Worm (Caenorhabditis elegans) whole organism, young adult: ENCODE results near the gene F46C5.10.

Experiments used
- C06A6.2 ChIP-seq: fragments of 200-800 bp; sonication (Bioruptor generic); conservative IDR thresholded peaks from 2 replicates; pipeline ENCODE4 v1.3.6; 2022; ENCODE audit warnings: missing genetic modification characterization, missing compliant biosample characterization
- F22D6.2 ChIP-seq: sonication (generic microtip); optimal IDR thresholded peaks from 2 replicates; lab custom pipeline; 2016; ENCODE audit warnings: mild to moderate bottlenecking, missing genetic modification characterization, missing compliant biosample characterization
- F23B12.7 ChIP-seq: sonication (generic microtip); optimal IDR thresholded peaks from 2 replicates; lab custom pipeline; 2017; ENCODE audit warnings: missing genetic modification characterization, mild to moderate bottlenecking, missing compliant biosample characterization, antibody characterized with exemption, moderate library complexity; ENCODE audit not compliant: insufficient read depth
- F37B4.10 ChIP-seq: fragments of 200-800 bp; sonication (Bioruptor generic); IDR thresholded peaks from 2 replicates; pipeline ENCODE4 v1.3.6; 2022; ENCODE audit warnings: missing genetic modification characterization, missing compliant biosample characterization
- F57C9.4 ChIP-seq: sonication (generic microtip); optimal IDR thresholded peaks from 2 replicates; lab custom pipeline; 2017; ENCODE audit warnings: mild to moderate bottlenecking, missing genetic modification characterization, missing compliant biosample characterization
- K11D2.4 ChIP-seq: fragments of 200-800 bp; sonication (Bioruptor generic); IDR thresholded peaks from 2 replicates; pipeline ENCODE4 v1.3.6; 2022; ENCODE audit warnings: missing genetic modification reagents, missing genetic modification characterization, missing compliant biosample characterization
- K12H6.12 ChIP-seq: fragments of 200-800 bp; sonication (Bioruptor generic); optimal IDR thresholded peaks from 2 replicates; lab custom pipeline; 2018; ENCODE audit warnings: mild to moderate bottlenecking, missing genetic modification characterization, missing compliant biosample characterization
- T26A5.8 ChIP-seq: sonication (generic microtip); optimal IDR thresholded peaks from 2 replicates; lab custom pipeline; 2016; ENCODE audit warnings: missing genetic modification characterization, missing compliant biosample characterization
- Y53F4B.3 ChIP-seq: fragments of 200-800 bp; sonication (Bioruptor generic); IDR thresholded peaks from 2 replicates; pipeline ENCODE4 v1.3.6; 2022; ENCODE audit warnings: missing genetic modification reagents, missing genetic modification characterization, missing compliant biosample characterization
- Y67H2A.10 ChIP-seq: fragments of 200-800 bp; sonication (Bioruptor generic); conservative IDR thresholded peaks from 2 replicates; pipeline ENCODE4 v1.3.6; 2022; ENCODE audit warnings: missing genetic modification reagents, missing genetic modification characterization, missing compliant biosample characterization
- Y95B8A.8 ChIP-seq: fragments of 200-800 bp; sonication (Bioruptor generic); IDR thresholded peaks from 2 replicates; pipeline ENCODE4 v1.3.6; 2022; ENCODE audit warnings: missing genetic modification reagents, missing genetic modification characterization, missing compliant biosample characterization
- ZK185.1 ChIP-seq: sonication (generic microtip); optimal IDR thresholded peaks from 2 replicates; lab custom pipeline; 2016; ENCODE audit warnings: mild to moderate bottlenecking, missing genetic modification characterization, missing compliant biosample characterization; ENCODE audit not compliant: poor library complexity, severe bottlenecking
- akir-1 ChIP-seq: fragments of 200-800 bp; sonication (Bioruptor generic); optimal IDR thresholded peaks from 2 replicates; lab custom pipeline; 2018; ENCODE audit warnings: mild to moderate bottlenecking, missing genetic modification characterization, moderate library complexity, missing compliant biosample characterization
- atf-7 ChIP-seq: sonication (generic microtip); optimal IDR thresholded peaks from 2 replicates; lab custom pipeline; 2017; ENCODE audit warnings: mild to moderate bottlenecking, missing genetic modification characterization, missing compliant biosample characterization
- attf-3 ChIP-seq: fragments of 200-800 bp; sonication (Bioruptor generic); conservative IDR thresholded peaks from 2 replicates; pipeline ENCODE4 v1.3.6; 2022; ENCODE audit warnings: missing genetic modification reagents, missing genetic modification characterization, missing compliant biosample characterization
- attf-5 ChIP-seq: fragments of 200-800 bp; sonication (Bioruptor generic); optimal IDR thresholded peaks from 2 replicates; lab custom pipeline; 2018; ENCODE audit warnings: mild to moderate bottlenecking, missing genetic modification characterization, missing compliant biosample characterization
- ccch-3 ChIP-seq: fragments of 200-800 bp; sonication (Bioruptor generic); optimal IDR thresholded peaks from 2 replicates; lab custom pipeline; 2018; ENCODE audit warnings: mild to moderate bottlenecking, missing genetic modification characterization, missing compliant biosample characterization
- ceh-100 ChIP-seq: fragments of 200-800 bp; sonication (Bioruptor generic); IDR thresholded peaks from 2 replicates; pipeline ENCODE4 v1.3.6; 2022; ENCODE audit warnings: missing genetic modification reagents, missing genetic modification characterization, missing compliant biosample characterization
- ceh-27 ChIP-seq: fragments of 200-800 bp; sonication (Bioruptor generic); optimal IDR thresholded peaks from 2 replicates; lab custom pipeline; 2018; ENCODE audit warnings: mild to moderate bottlenecking, missing genetic modification characterization, moderate library complexity, missing compliant biosample characterization
- ceh-58 ChIP-seq: fragments of 200-800 bp; sonication (Bioruptor generic); IDR thresholded peaks from 2 replicates; pipeline ENCODE4 v1.3.6; 2022; ENCODE audit warnings: missing genetic modification characterization, missing compliant biosample characterization
- ceh-91 ChIP-seq: fragments of 200-800 bp; sonication (Bioruptor generic); IDR thresholded peaks from 2 replicates; pipeline ENCODE4 v1.3.6; 2022; ENCODE audit warnings: missing genetic modification reagents, missing genetic modification characterization, missing compliant biosample characterization
- chd-7 ChIP-seq: sonication (generic microtip); optimal IDR thresholded peaks from 2 replicates; lab custom pipeline; 2016; ENCODE audit warnings: mild to moderate bottlenecking, missing genetic modification characterization, moderate library complexity, missing compliant biosample characterization
- dpl-1 ChIP-seq: fragments of 150-350 bp; optimal IDR thresholded peaks from 2 replicates; lab custom pipeline; 2014; ENCODE audit warnings: missing biosample characterization, missing genetic modification reagents, missing genetic modification characterization
- egrh-3 ChIP-seq: fragments of 200-800 bp; sonication (Bioruptor generic); IDR thresholded peaks from 2 replicates; pipeline ENCODE4 v1.3.6; 2022; ENCODE audit warnings: missing genetic modification reagents, missing genetic modification characterization, missing compliant biosample characterization
- gei-17 ChIP-seq: fragments of 200-800 bp; sonication (Bioruptor generic); optimal IDR thresholded peaks from 2 replicates; lab custom pipeline; 2018; ENCODE audit warnings: mild to moderate bottlenecking, missing genetic modification characterization, missing compliant biosample characterization
- hmg-20 ChIP-seq: fragments of 200-800 bp; sonication (Bioruptor generic); IDR thresholded peaks from 2 replicates; pipeline ENCODE4 v1.3.6; 2022; ENCODE audit warnings: missing genetic modification reagents, missing genetic modification characterization, missing compliant biosample characterization
- hrde-1 ChIP-seq: sonication (generic microtip); optimal IDR thresholded peaks from 2 replicates; lab custom pipeline; 2016; ENCODE audit warnings: missing genetic modification characterization, mild to moderate bottlenecking, missing compliant biosample characterization, moderate library complexity, missing genotype, missing genetic modification reagents, borderline replicate concordance
- lag-1 ChIP-seq: fragments of 200-800 bp; sonication (Bioruptor generic); IDR thresholded peaks from 2 replicates; pipeline ENCODE4 v1.3.6; 2022; ENCODE audit warnings: missing genetic modification reagents, missing genetic modification characterization, missing compliant biosample characterization
- madf-10 ChIP-seq: sonication (generic microtip); optimal IDR thresholded peaks from 2 replicates; lab custom pipeline; 2016; ENCODE audit warnings: mild to moderate bottlenecking, missing genetic modification characterization, missing compliant biosample characterization
- madf-3 ChIP-seq: fragments of 200-800 bp; sonication (Bioruptor generic); IDR thresholded peaks from 2 replicates; pipeline ENCODE4 v1.3.6; 2022; ENCODE audit warnings: missing genetic modification reagents, missing genetic modification characterization, missing compliant biosample characterization
- nhr-90 ChIP-seq: sonication (generic microtip); optimal IDR thresholded peaks from 2 replicates; lab custom pipeline; 2016; ENCODE audit warnings: missing genotype, mild to moderate bottlenecking, missing genetic modification characterization, missing compliant biosample characterization
- pbrm-1 ChIP-seq: fragments of 200-800 bp; sonication (Bioruptor generic); IDR thresholded peaks from 2 replicates; pipeline ENCODE4 v1.3.6; 2022; ENCODE audit warnings: missing genetic modification reagents, missing genetic modification characterization, missing compliant biosample characterization
- sea-2 ChIP-seq: fragments of 200-800 bp; sonication (Bioruptor generic); IDR thresholded peaks from 2 replicates; pipeline ENCODE4 v1.3.6; 2022; ENCODE audit warnings: missing genetic modification characterization, missing compliant biosample characterization
- snpc-1.1 ChIP-seq: sonication (generic microtip); optimal IDR thresholded peaks from 2 replicates; lab custom pipeline; 2017; ENCODE audit warnings: missing genetic modification characterization, mild to moderate bottlenecking, missing compliant biosample characterization, antibody characterized with exemption, moderate library complexity, missing genotype, missing genetic modification reagents; ENCODE audit not compliant: insufficient read depth
- somi-1 ChIP-seq: fragments of 200-800 bp; sonication (Bioruptor generic); optimal IDR thresholded peaks from 2 replicates; lab custom pipeline; 2018; ENCODE audit warnings: mild to moderate bottlenecking, missing genetic modification characterization, missing compliant biosample characterization
- unc-130 ChIP-seq: sonication (generic microtip); optimal IDR thresholded peaks from 2 replicates; lab custom pipeline; 2016; ENCODE audit warnings: missing genetic modification reagents, missing genetic modification characterization, missing compliant biosample characterization
- zim-3 ChIP-seq: sonication (generic microtip); optimal IDR thresholded peaks from 2 replicates; lab custom pipeline; 2017; ENCODE audit warnings: mild to moderate bottlenecking, missing genetic modification characterization, moderate library complexity, missing compliant biosample characterization
- ztf-18 ChIP-seq: sonication (generic microtip); optimal IDR thresholded peaks from 2 replicates; lab custom pipeline; 2016; ENCODE audit warnings: missing genotype, mild to moderate bottlenecking, missing genetic modification characterization, missing compliant biosample characterization

Gene F46C5.10

DNA sequence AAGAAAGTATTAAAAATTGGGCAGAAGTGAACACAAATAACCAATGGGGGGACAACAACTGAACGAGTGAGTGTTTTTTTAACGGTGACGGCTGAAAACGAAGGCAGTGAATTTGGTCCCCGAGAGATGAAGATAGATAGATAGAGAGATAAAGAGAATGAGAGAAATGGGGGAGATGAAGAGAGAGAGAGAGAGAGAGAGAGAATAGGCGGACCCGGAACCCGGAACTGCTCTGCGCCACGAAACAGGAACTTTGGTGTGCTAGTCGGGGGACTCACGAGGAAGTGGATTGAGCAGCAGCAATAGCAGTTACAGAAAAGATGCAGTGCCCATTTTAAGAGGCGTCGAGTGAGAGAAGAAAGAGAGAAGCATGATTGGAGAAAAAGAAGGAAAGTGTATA is 22.4 kb downstream of the F46C5.10 start:
- TF ChIP-seq Y95B8A.8 (GFP tag; lab: Robert Waterston, UW), result no peak
- TF ChIP-seq ZK185.1 (tag; lab: Kevin White, UChicago), result peak; percentile 31
- peak; percentile 94 for TF ChIP-seq K12H6.12 (tag; lab: Kevin White, UChicago)
- TF ChIP-seq C06A6.2 (GFP tag; lab: Robert Waterston, UW), result 0 out of 2 replicates have a peak, but pooled peaks have one; percentile 17
- TF ChIP-seq chd-7 (tag; lab: Kevin White, UChicago), result peak; percentile 66
- TF ChIP-seq ceh-27 (GFP tag; lab: Kevin White, UChicago), result peak; percentile 79
- no peak for TF ChIP-seq K11D2.4 (GFP tag; lab: Robert Waterston, UW)
- TF ChIP-seq ceh-58 (GFP tag; lab: Robert Waterston, UW), result no peak
- TF ChIP-seq ceh-100 (GFP tag; lab: Robert Waterston, UW), result no peak
- TF ChIP-seq atf-7 (tag; lab: Kevin White, UChicago), result no peak
- no peak for TF ChIP-seq ceh-91 (GFP tag; lab: Robert Waterston, UW)
- peak; percentile 8 for TF ChIP-seq madf-10 (tag; lab: Kevin White, UChicago)
- no peak for TF ChIP-seq F57C9.4 (tag; lab: Kevin White, UChicago)
- no peak for TF ChIP-seq unc-130 (GFP tag; lab: Kevin White, UChicago)
- TF ChIP-seq ccch-3 (GFP tag; lab: Kevin White, UChicago), result no peak
- TF ChIP-seq somi-1 (GFP tag; lab: Kevin White, UChicago), result peak; percentile 63
- TF ChIP-seq hmg-20 (GFP tag; lab: Robert Waterston, UW), result 0 out of 2 replicates have a peak, but pooled peaks have one; percentile 17
- no peak for TF ChIP-seq akir-1 (GFP tag; lab: Kevin White, UChicago)
- no peak for TF ChIP-seq nhr-90 (tag; lab: Kevin White, UChicago)
- no peak for TF ChIP-seq dpl-1 (GFP tag; lab: Kevin White, UChicago)
- no peak for TF ChIP-seq gei-17 (GFP tag; lab: Kevin White, UChicago)
- peak; percentile 41; the same call in 1 of the 2 replicates for TF ChIP-seq egrh-3 (GFP tag; lab: Robert Waterston, UW)
- peak; percentile 26 for TF ChIP-seq attf-5 (GFP tag; lab: Kevin White, UChicago)
- no peak for TF ChIP-seq zim-3 (tag; lab: Kevin White, UChicago)
- TF ChIP-seq ztf-18, result peak; percentile 5
- no peak for TF ChIP-seq T26A5.8 (tag; lab: Kevin White, UChicago)

DNA sequence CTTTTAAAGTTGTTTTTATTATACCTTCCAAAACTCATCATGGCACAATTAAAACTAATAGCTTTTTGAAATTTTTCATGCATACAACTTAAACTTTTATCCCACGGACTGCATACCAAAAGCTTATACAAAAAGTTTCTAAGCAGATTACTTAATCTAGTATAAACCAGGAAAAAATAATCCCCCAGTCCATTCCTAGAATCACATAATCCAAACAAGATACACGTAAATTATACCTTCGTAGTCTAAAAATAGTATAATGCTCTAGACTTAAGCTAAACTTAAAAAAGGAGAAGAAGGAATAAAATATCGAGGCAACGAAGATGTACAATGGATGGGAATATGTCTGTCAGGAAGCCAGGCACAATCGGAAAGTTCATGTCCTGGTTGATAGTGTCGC is 23.6 kb downstream of the F46C5.10 start:
- TF ChIP-seq nhr-90 (tag; lab: Kevin White, UChicago) (no peak), F23B12.7 (no peak), ceh-27 (GFP tag; lab: Kevin White, UChicago) (no peak), attf-3 (GFP tag; lab: Robert Waterston, UW) (no peak), pbrm-1 (GFP tag; lab: Robert Waterston, UW) (no peak), gei-17 (GFP tag; lab: Kevin White, UChicago) (no peak), hrde-1 (no peak), sea-2 (GFP tag; lab: Robert Waterston, UW) (no peak), Y53F4B.3 (GFP tag; lab: Robert Waterston, UW) (no peak), lag-1 (no peak), egrh-3 (GFP tag; lab: Robert Waterston, UW) (no peak), F22D6.2 (no peak), Y67H2A.10 (no peak), F37B4.10 (GFP tag; lab: Robert Waterston, UW) (no peak), ZK185.1 (tag; lab: Kevin White, UChicago) (no peak), snpc-1.1 (tag; lab: Kevin White, UChicago) (no peak), madf-3 (no peak)
